Worm (Caenorhabditis elegans): ENCODE results near the gene Y7A9A.1.
"Not testable (repeated sequence)": the region's sequence is repeated elsewhere in the genome, so short reads cannot be mapped to it uniquely, and the experiment has no call there.

ce11 chrIV:16167331-16167730 is 29.5 kb upstream of the Y7A9A.1 start:
- TF ChIP-seq zag-1 (tag; optimal IDR thresholded peaks at IDR 0.05); pqm-1 (tag; optimal IDR thresholded peaks at IDR 0.05); ama-1 (optimal IDR thresholded peaks at IDR 0.05); dpl-1 (GFP tag; optimal IDR thresholded peaks at IDR 0.05); nhr-10 (tag; optimal IDR thresholded peaks at IDR 0.05); lin-13 (GFP tag; optimal IDR thresholded peaks at IDR 0.05); lim-7 (GFP tag; IDR thresholded peaks at IDR 0.05); R02D3.7 (tag; optimal IDR thresholded peaks at IDR 0.05): not testable (repeated sequence)
- peak; percentile 69 for TF ChIP-seq mep-1 (tag; optimal IDR thresholded peaks at IDR 0.05)

Data from whole organism, L4 larva.